Fruit fly (Drosophila melanogaster) whole organism, embryonic: ENCODE measurements around the gene Tailor.

Experiments
- CG10209 ChIP-seq: fragments of 200-800 bp; sonication (Bioruptor generic); optimal IDR thresholded peaks from 3 replicates; lab custom pipeline; 2017; ENCODE audit warnings: missing biosample characterization, mild to moderate bottlenecking, missing genetic modification characterization, missing genetic modification reagents
- CG17385 ChIP-seq: fragments of 200-800 bp; sonication (Bioruptor generic); optimal IDR thresholded peaks from 3 replicates; lab custom pipeline; 2018; ENCODE audit warnings: missing biosample characterization, mild to moderate bottlenecking, missing genetic modification characterization
- CG17568 ChIP-seq: fragments of 200-800 bp; sonication (Bioruptor generic); optimal IDR thresholded peaks from 2 replicates; lab custom pipeline; 2018; ENCODE audit warnings: missing biosample characterization, mild to moderate bottlenecking, missing genetic modification characterization, moderate library complexity
- CG2199 ChIP-seq: fragments of 200-800 bp; sonication (Bioruptor generic); IDR thresholded peaks from 3 replicates; pipeline ENCODE4 v1.3.6; 2022; ENCODE audit warnings: missing biosample characterization, missing genetic modification characterization
- CG2889 ChIP-seq: fragments of 200-800 bp; sonication (Bioruptor generic); IDR thresholded peaks from 3 replicates; pipeline ENCODE4 v1.3.6; 2022; ENCODE audit warnings: missing biosample characterization, missing genetic modification characterization
- CG5180 ChIP-seq: fragments of 200-800 bp; sonication (Bioruptor generic); optimal IDR thresholded peaks from 3 replicates; lab custom pipeline; 2017; ENCODE audit warnings: missing biosample characterization, missing genetic modification characterization, mild to moderate bottlenecking, moderate library complexity, missing genetic modification reagents
- CG7357 ChIP-seq: fragments of 200-800 bp; sonication (Bioruptor generic); IDR thresholded peaks from 3 replicates; pipeline ENCODE4 v1.3.6; 2022; ENCODE audit warnings: missing biosample characterization, missing genetic modification characterization
- CG8478 ChIP-seq: fragments of >200 bp; optimal IDR thresholded peaks from 2 replicates; lab custom pipeline; 2018
- Elba2 ChIP-seq: fragments of 200-800 bp; sonication (Bioruptor generic); optimal IDR thresholded peaks from 3 replicates; lab custom pipeline; 2016; ENCODE audit warnings: missing biosample characterization, missing genetic modification characterization
- Ets65A ChIP-seq: fragments of 200-800 bp; sonication (Bioruptor generic); peaks from one replicate; lab custom pipeline; 2016; ENCODE audit warnings: missing biosample characterization, missing genetic modification characterization
- Hr51 ChIP-seq, 2 experiments: fragments of 200-800 bp; sonication (Bioruptor generic); optimal IDR thresholded peaks; 2 replicates in 1 of 2; 3 replicates in 1 of 2; lab custom pipeline; 2016 to 2018; ENCODE audit warnings: missing biosample characterization in 2 of 2, missing genetic modification characterization in 2 of 2, mild to moderate bottlenecking in 1 of 2, moderate library complexity in 1 of 2
- Med ChIP-seq: fragments of 200-800 bp; sonication (Bioruptor generic); peaks from one replicate; lab custom pipeline; 2016; ENCODE audit warnings: missing biosample characterization, missing genetic modification characterization, mild to moderate bottlenecking, inconsistent platforms, moderate library complexity
- NC2α ChIP-seq: fragments of 200-800 bp; sonication (Bioruptor generic); optimal IDR thresholded peaks from 2 replicates; lab custom pipeline; 2016; ENCODE audit warnings: missing biosample characterization, missing genetic modification characterization
- Pdp1 ChIP-seq, 2 experiments: fragments of 200-800 bp; sonication (Bioruptor generic); optimal IDR thresholded peaks; 3 replicates each; lab custom pipeline; 2016; ENCODE audit warnings: missing biosample characterization in 2 of 2, missing genetic modification characterization in 2 of 2, mild to moderate bottlenecking in 1 of 2, moderate library complexity in 1 of 2
- Scr ChIP-seq: fragments of 200-800 bp; sonication (Bioruptor generic); IDR thresholded peaks from 2 replicates; pipeline ENCODE4 v1.3.6; 2022; ENCODE audit warnings: missing biosample characterization, missing genetic modification characterization; ENCODE audit not compliant: partially characterized antibody
- Trl ChIP-seq, 3 experiments: fragments of >200 bp in 2 of 3; fragments of 200-800 bp in 1 of 3; sonication (Bioruptor generic) in 1 of 3; optimal IDR thresholded peaks; 2 replicates in 1 of 3; 3 replicates in 2 of 3; lab custom pipeline; 2016 to 2017; ENCODE audit warnings: missing biosample characterization in 1 of 3, missing genetic modification characterization in 1 of 3
- ara ChIP-seq: fragments of 200-800 bp; sonication (Bioruptor generic); IDR thresholded peaks from 2 replicates; pipeline ENCODE4 v1.3.6; 2022; ENCODE audit warnings: missing biosample characterization, missing genetic modification characterization
- bab2 ChIP-seq: fragments of 200-800 bp; sonication (Bioruptor generic); optimal IDR thresholded peaks from 2 replicates; lab custom pipeline; 2016; ENCODE audit warnings: missing biosample characterization, missing genetic modification characterization
- bbx ChIP-seq: fragments of 200-800 bp; sonication (Bioruptor generic); IDR thresholded peaks from 2 replicates; pipeline ENCODE4 v1.3.6; 2022; ENCODE audit warnings: missing biosample characterization, missing genetic modification characterization; ENCODE audit not compliant: partially characterized antibody
- cwo ChIP-seq: fragments of 200-800 bp; sonication (Bioruptor generic); optimal IDR thresholded peaks from 3 replicates; lab custom pipeline; 2017; ENCODE audit warnings: missing biosample characterization, missing genetic modification characterization, mild to moderate bottlenecking, moderate library complexity, missing genetic modification reagents
- grn ChIP-seq: fragments of 200-800 bp; sonication (Bioruptor generic); optimal IDR thresholded peaks from 3 replicates; lab custom pipeline; 2017; ENCODE audit warnings: missing biosample characterization, missing genetic modification characterization
- hkb ChIP-seq, 2 experiments: fragments of 200-800 bp in 1 of 2; fragments of >200 bp in 1 of 2; sonication (Bioruptor generic) in 1 of 2; IDR thresholded peaks in 1 of 2; optimal IDR thresholded peaks in 1 of 2; 2 replicates each; pipeline versions ENCODE4 v1.3.6 to Lab custom; 2017 to 2022; ENCODE audit warnings: missing biosample characterization in 1 of 2, missing genetic modification characterization in 1 of 2
- hth ChIP-seq: fragments of >200 bp; optimal IDR thresholded peaks from 2 replicates; lab custom pipeline; 2017; ENCODE audit warnings: inconsistent platforms
- insv ChIP-seq, 2 experiments: fragments of 200-800 bp; sonication (Bioruptor generic); optimal IDR thresholded peaks; 3 replicates each; lab custom pipeline; 2016 to 2018; ENCODE audit warnings: missing biosample characterization in 2 of 2, missing genetic modification characterization in 2 of 2
- kni ChIP-seq: fragments of 200-800 bp; sonication (Bioruptor generic); optimal IDR thresholded peaks from 3 replicates; lab custom pipeline; 2017; ENCODE audit warnings: mild to moderate bottlenecking, missing biosample characterization, missing genetic modification reagents, missing genetic modification characterization
- lab ChIP-seq: fragments of 200-800 bp; sonication (Bioruptor generic); optimal IDR thresholded peaks from 3 replicates; lab custom pipeline; 2017; ENCODE audit warnings: missing biosample characterization, missing genetic modification characterization, mild to moderate bottlenecking, moderate library complexity, missing genetic modification reagents
- lilli ChIP-seq: fragments of 200-800 bp; sonication (Bioruptor generic); optimal IDR thresholded peaks from 3 replicates; lab custom pipeline; 2016; ENCODE audit warnings: missing biosample characterization, missing genetic modification characterization
- oc ChIP-seq: fragments of 200-800 bp; sonication (Bioruptor generic); optimal IDR thresholded peaks from 2 replicates; lab custom pipeline; 2018; ENCODE audit warnings: missing biosample characterization, mild to moderate bottlenecking, missing genetic modification characterization, moderate library complexity
- onecut ChIP-seq: fragments of 200-800 bp; sonication (Bioruptor generic); IDR thresholded peaks from 2 replicates; pipeline ENCODE4 v1.3.6; 2022; ENCODE audit warnings: missing biosample characterization, missing genetic modification characterization
- otp ChIP-seq: fragments of 200-800 bp; sonication (Bioruptor generic); IDR thresholded peaks from 3 replicates; pipeline ENCODE4, ENCODE4 v1.3.6; 2022; ENCODE audit warnings: missing biosample characterization, missing genetic modification characterization
- pan ChIP-seq, 4 experiments: fragments of >200 bp in 3 of 4; fragments of 200-800 bp in 1 of 4; sonication (Bioruptor generic) in 1 of 4; optimal IDR thresholded peaks in 3 of 4; IDR thresholded peaks in 1 of 4; 2 replicates each; pipeline versions ENCODE4 v1.3.6 to Lab custom; 2017 to 2022; ENCODE audit warnings: missing biosample characterization in 2 of 4, missing genetic modification characterization in 2 of 4, mixed read lengths in 1 of 4
- pros ChIP-seq: fragments of 200-800 bp; sonication (Bioruptor generic); optimal IDR thresholded peaks from 3 replicates; lab custom pipeline; 2019; ENCODE audit warnings: missing biosample characterization, mild to moderate bottlenecking, missing genetic modification characterization, moderate library complexity
- sd ChIP-seq: fragments of 200-800 bp; sonication (Bioruptor generic); optimal IDR thresholded peaks from 3 replicates; lab custom pipeline; 2018; ENCODE audit warnings: missing biosample characterization, mild to moderate bottlenecking, missing genetic modification characterization, moderate library complexity
- sens ChIP-seq: fragments of 200-800 bp; sonication (Bioruptor generic); peaks from one replicate; lab custom pipeline; 2016; ENCODE audit warnings: missing biosample characterization, missing genetic modification characterization
- sqz ChIP-seq: fragments of 200-800 bp; sonication (Bioruptor generic); optimal IDR thresholded peaks from 3 replicates; lab custom pipeline; 2018; ENCODE audit warnings: missing biosample characterization, mild to moderate bottlenecking, missing genetic modification characterization
- ssp ChIP-seq: fragments of 200-800 bp; sonication (Bioruptor generic); IDR thresholded peaks from 2 replicates; pipeline ENCODE4 v1.3.6; 2022; ENCODE audit warnings: missing biosample characterization, missing genetic modification characterization
- stwl ChIP-seq: fragments of 200-800 bp; sonication (Bioruptor generic); optimal IDR thresholded peaks from 3 replicates; lab custom pipeline; 2018; ENCODE audit warnings: missing biosample characterization, mild to moderate bottlenecking, missing genetic modification characterization, moderate library complexity
- ttk ChIP-seq: fragments of 200-800 bp; sonication (Bioruptor generic); IDR thresholded peaks from 2 replicates; pipeline ENCODE4 v2.1.2; 2022; ENCODE audit warnings: missing biosample characterization, missing genetic modification characterization
- twi ChIP-seq: fragments of 200-800 bp; optimal IDR thresholded peaks from 2 replicates; lab custom pipeline; 2019; ENCODE audit warnings: missing biosample characterization, mild to moderate bottlenecking, missing genetic modification characterization, moderate library complexity
- wek ChIP-seq: fragments of 200-800 bp; sonication (Bioruptor generic); optimal IDR thresholded peaks from 3 replicates; lab custom pipeline; 2018; ENCODE audit warnings: missing biosample characterization, mild to moderate bottlenecking, missing genetic modification characterization, moderate library complexity
- z ChIP-seq: fragments of 200-800 bp; sonication (Bioruptor generic); IDR thresholded peaks from 3 replicates; pipeline ENCODE4 v1.3.6; 2022; ENCODE audit warnings: missing biosample characterization, missing genetic modification characterization
- zfh1 ChIP-seq: fragments of 200-800 bp; sonication (Bioruptor generic); IDR thresholded peaks from 3 replicates; pipeline ENCODE4 v1.3.6; 2022; ENCODE audit warnings: missing biosample characterization, missing genetic modification characterization

Gene Tailor

dm6 chr3R:7105503-7106164 is 19.8 kb upstream of the Tailor start (continued):
- TF ChIP-seq Med (GFP tag; lab: Kevin White, UChicago) (peak; percentile 9), onecut (GFP tag; lab: Robert Waterston, UW) (peak; percentile 43; the same call in 1 of the 2 replicates), pros (peak; percentile 90), Elba2 (GFP tag; lab: Kevin White, UChicago) (peak; percentile 18), insv (GFP tag; optimal IDR thresholded peaks at IDR 0.05; lab: Kevin White, UChicago) (peak in 1 of 2 experiments; percentile 76), twi (tag; lab: Kevin White, UChicago) (peak; percentile 93), hth (lab: Kevin White, UChicago) (peak; percentile 62), Ets65A (GFP tag; lab: Kevin White, UChicago) (peak; percentile 14), CG8478 (lab: Kevin White, UChicago) (no peak), lab (no peak), bab2 (GFP tag; lab: Kevin White, UChicago) (no peak), cwo (GFP tag; lab: Kevin White, UChicago) (no peak), Trl (optimal IDR thresholded peaks at IDR 0.05; lab: Kevin White, UChicago) (no peak), Trl (GFP tag; optimal IDR thresholded peaks at IDR 0.05; lab: Kevin White, UChicago) (no peak), kni (GFP tag; lab: Kevin White, UChicago) (peak; percentile 50)

- TF ChIP-seq CG17568 (GFP tag; lab: Kevin White, UChicago) (no peak), Hr51 (GFP tag; optimal IDR thresholded peaks at IDR 0.05; lab: Kevin White, UChicago) (no peak), CG2889 (GFP tag; lab: Robert Waterston, UW) (no peak), ara (no peak), CG2199 (GFP tag; lab: Robert Waterston, UW) (0 out of 3 replicates have a peak, but pooled peaks have one; percentile 16), ssp (GFP tag; lab: Robert Waterston, UW) (no peak), sd (peak; percentile 7), pros (peak; percentile 75), zfh1 (GFP tag; lab: Robert Waterston, UW) (0 out of 3 replicates have a peak, but pooled peaks have one; percentile 21), lab (no peak), NC2α (GFP tag; lab: Kevin White, UChicago) (no peak), sens (GFP tag; lab: Kevin White, UChicago) (peak; percentile 70), sqz (GFP tag; lab: Kevin White, UChicago) (peak; percentile 29), Scr (GFP tag; lab: Robert Waterston, UW) (no peak), grn (GFP tag; lab: Kevin White, UChicago) (no peak)
These were observed 18.4 kb upstream of the Tailor start for dm6 chr3R:7104308-7104707.

dm6 chr3R:7102853-7103833 is 17.3 kb upstream of the Tailor start:
- TF ChIP-seq bbx (GFP tag; lab: Robert Waterston, UW) (0 out of 2 replicates have a peak, but pooled peaks have one; percentile 37), onecut (GFP tag; lab: Robert Waterston, UW) (peak; percentile 10; the same call in 1 of the 2 replicates), z (GFP tag; lab: Robert Waterston, UW) (peak; percentile 78), CG10209 (GFP tag; lab: Kevin White, UChicago) (no peak), otp (GFP tag; lab: Robert Waterston, UW) (no peak), grn (GFP tag; lab: Kevin White, UChicago) (no peak), CG17385 (peak; percentile 23), lilli (GFP tag; lab: Kevin White, UChicago) (no peak), hkb (optimal IDR thresholded peaks at IDR 0.05; lab: Kevin White, UChicago) (no peak), hkb (GFP tag; IDR thresholded peaks at IDR 0.05; lab: Robert Waterston, UW) (peak; percentile 23; the same call in 1 of the 2 replicates), pan (optimal IDR thresholded peaks at IDR 0.05; lab: Kevin White, UChicago) (no peak), pan (GFP tag; optimal IDR thresholded peaks at IDR 0.05 in 1 of 2, IDR thresholded peaks at IDR 0.05 in 1 of 2) (peak in 1 of 2 experiments; percentile 21), CG5180 (GFP tag; lab: Kevin White, UChicago) (peak; percentile 75), CG7357 (GFP tag; lab: Robert Waterston, UW) (no peak), wek (GFP tag; lab: Kevin White, UChicago) (peak; percentile 5), stwl (tag; lab: Kevin White, UChicago) (peak; percentile 17), ttk (GFP tag; lab: Robert Waterston, UW) (peak; percentile 53; the same call in 1 of the 2 replicates), Pdp1 (GFP tag; optimal IDR thresholded peaks at IDR 0.05; lab: Kevin White, UChicago) (peak in 1 of 2 experiments; percentile 94), oc (tag; lab: Kevin White, UChicago) (peak; percentile 57)
